Worm (Caenorhabditis elegans) whole organism, L2 larva: ENCODE data around the gene R07C3.3.

Source experiments
- R02D3.7 ChIP-seq: fragments of 150-350 bp; optimal IDR thresholded peaks from 2 replicates; lab custom pipeline; 2014; ENCODE audit warnings: missing biosample characterization, missing genetic modification characterization
- ama-1 ChIP-seq: fragments of 150-350 bp; optimal IDR thresholded peaks from 2 replicates; lab custom pipeline; 2018; ENCODE audit warnings: inconsistent platforms
- ceh-82 ChIP-seq: fragments of 150-350 bp; optimal IDR thresholded peaks from 2 replicates; lab custom pipeline; 2014; ENCODE audit warnings: missing biosample characterization, missing genetic modification characterization
- lin-11 ChIP-seq: fragments of 150-350 bp; sonication (generic microtip); optimal IDR thresholded peaks from 2 replicates; lab custom pipeline; 2014; ENCODE audit warnings: missing biosample characterization, missing genetic modification characterization, inconsistent platforms, mixed read lengths
- lin-13 ChIP-seq: fragments of 150-350 bp; optimal IDR thresholded peaks from 2 replicates; lab custom pipeline; 2014; ENCODE audit warnings: missing biosample characterization, missing genetic modification reagents, missing genetic modification characterization
- snpc-4 ChIP-seq: fragments of 150-350 bp; optimal IDR thresholded peaks from 2 replicates; lab custom pipeline; 2014; ENCODE audit warnings: missing biosample characterization, missing genetic modification characterization
- unc-55 ChIP-seq: fragments of 150-350 bp; sonication (generic microtip); optimal IDR thresholded peaks from 3 replicates; lab custom pipeline; 2014; ENCODE audit warnings: missing biosample characterization, missing genetic modification reagents, missing genetic modification characterization
- unc-62 ChIP-seq: fragments of 150-350 bp; optimal IDR thresholded peaks from 2 replicates; lab custom pipeline; 2014; ENCODE audit warnings: missing biosample characterization, missing genetic modification reagents, missing genetic modification characterization
- zag-1 ChIP-seq: fragments of 150-350 bp; optimal IDR thresholded peaks from 2 replicates; lab custom pipeline; 2014; ENCODE audit warnings: missing biosample characterization, missing genetic modification characterization

ce11 chrII:900720-901332 lies 37.8 kb upstream of the R07C3.3 start, which contains the start of gene T07D3.9:
- TF ChIP-seq lin-11 (tag; lab: Kevin White, UChicago) (no peak), zag-1 (tag; lab: Kevin White, UChicago) (no peak), unc-55 (no peak), snpc-4 (no peak), ama-1 (lab: Kevin White, UChicago) (no peak), lin-13 (GFP tag; lab: Kevin White, UChicago) (no peak), ceh-82 (tag; lab: Kevin White, UChicago) (no peak), unc-62 (no peak), R02D3.7 (tag; lab: Kevin White, UChicago) (no peak)
